Worm (Caenorhabditis elegans) whole organism, L4/young adult: ENCODE measurements around the gene cest-33.

Experiments used
- W03F9.2 ChIP-seq: fragments of 150-350 bp; optimal IDR thresholded peaks from 2 replicates; lab custom pipeline; 2014; ENCODE audit warnings: missing biosample characterization, missing genetic modification characterization
- him-1 ChIP-seq: sonication (generic microtip); optimal IDR thresholded peaks from 2 replicates; lab custom pipeline; 2016; ENCODE audit warnings: missing genotype, missing genetic modification reagents, missing genetic modification characterization, missing compliant biosample characterization

DNA sequence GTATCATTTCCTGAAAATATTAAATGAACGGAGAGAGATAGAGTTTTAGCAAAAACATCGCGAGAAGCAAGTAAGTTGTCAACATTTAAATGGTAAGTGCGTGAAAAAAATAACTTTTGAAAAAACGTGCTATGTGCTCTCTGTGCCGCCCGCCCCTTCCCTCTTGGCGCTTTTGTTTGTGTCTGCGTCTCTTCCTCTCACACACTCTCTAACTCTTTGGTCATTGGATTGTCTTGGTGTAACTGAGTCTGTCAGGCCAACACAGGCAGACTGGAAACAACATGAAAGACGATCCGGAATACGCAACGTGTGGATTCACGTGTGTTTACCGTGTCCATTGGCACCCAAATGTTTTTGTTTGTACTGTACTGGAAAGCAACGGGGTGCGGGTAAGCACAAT, 29.4 kb downstream of the cest-33 start, which contains the start of gene T28C12.6:
- no peak for TF ChIP-seq W03F9.2
- TF ChIP-seq him-1 (tag; lab: Kevin White, UChicago) = no peak
